Fruit fly (Drosophila melanogaster) whole organism, embryonic: ENCODE measurements around the gene CG13239.
A peak's percentile ranks its signal among the peaks of the same experiment; 100 is the strongest.

Source experiments
- Awh ChIP-seq: fragments of 200-800 bp; sonication (Bioruptor generic); IDR thresholded peaks from 2 replicates; pipeline ENCODE4, ENCODE4 v1.3.6; 2022; ENCODE audit warnings: missing biosample characterization, missing genetic modification characterization
- BtbVII ChIP-seq: fragments of 200-800 bp; sonication (Bioruptor generic); optimal IDR thresholded peaks from 3 replicates; lab custom pipeline; 2017; ENCODE audit warnings: missing biosample characterization, mild to moderate bottlenecking, missing genetic modification characterization
- CG12299 ChIP-seq: fragments of 200-800 bp; sonication (Bioruptor generic); optimal IDR thresholded peaks from 2 replicates; lab custom pipeline; 2018; ENCODE audit warnings: missing biosample characterization, mild to moderate bottlenecking, missing genetic modification characterization
- CG12769 ChIP-seq: fragments of 200-800 bp; sonication (Bioruptor generic); optimal IDR thresholded peaks from 2 replicates; lab custom pipeline; 2019; ENCODE audit warnings: missing biosample characterization, mild to moderate bottlenecking, missing genetic modification characterization, moderate library complexity
- CG16815 ChIP-seq: fragments of 200-800 bp; sonication (Bioruptor generic); optimal IDR thresholded peaks from 3 replicates; lab custom pipeline; 2017; ENCODE audit warnings: missing biosample characterization, mild to moderate bottlenecking, missing genetic modification characterization
- CG16863 ChIP-seq: fragments of 200-800 bp; sonication (Bioruptor generic); optimal IDR thresholded peaks from 3 replicates; lab custom pipeline; 2016; ENCODE audit warnings: missing biosample characterization, missing genetic modification characterization
- CG17186 ChIP-seq: fragments of 200-800 bp; sonication (Bioruptor generic); optimal IDR thresholded peaks from 3 replicates; lab custom pipeline; 2017; ENCODE audit warnings: missing biosample characterization, missing genetic modification reagents, missing genetic modification characterization
- CG3281 ChIP-seq: fragments of 200-800 bp; sonication (Bioruptor generic); optimal IDR thresholded peaks from 3 replicates; lab custom pipeline; 2017; ENCODE audit warnings: missing biosample characterization, mild to moderate bottlenecking, missing genetic modification characterization
- CG5180 ChIP-seq: fragments of 200-800 bp; sonication (Bioruptor generic); optimal IDR thresholded peaks from 3 replicates; lab custom pipeline; 2017; ENCODE audit warnings: missing biosample characterization, missing genetic modification characterization, mild to moderate bottlenecking, moderate library complexity, missing genetic modification reagents
- CG8290 ChIP-seq, 3 experiments: fragments of 200-800 bp; sonication (Bioruptor generic); optimal IDR thresholded peaks; 2 replicates each; lab custom pipeline; 2016 to 2019; ENCODE audit warnings: missing biosample characterization in 3 of 3, missing genetic modification characterization in 3 of 3, mild to moderate bottlenecking in 2 of 3, moderate library complexity in 1 of 3
- D ChIP-seq, 2 experiments: fragments of 200-800 bp in 1 of 2; fragments of >200 bp in 1 of 2; sonication (Bioruptor generic) in 1 of 2; optimal IDR thresholded peaks; 2 replicates in 1 of 2; 3 replicates in 1 of 2; lab custom pipeline; 2017; ENCODE audit warnings: mild to moderate bottlenecking in 1 of 2, missing biosample characterization in 1 of 2, missing genetic modification characterization in 1 of 2, missing genetic modification reagents in 1 of 2
- Deaf1 ChIP-seq: fragments of 200-800 bp; optimal IDR thresholded peaks from 3 replicates; lab custom pipeline; 2019; ENCODE audit warnings: missing biosample characterization, mild to moderate bottlenecking, missing genetic modification characterization, moderate library complexity
- Eip74EF ChIP-seq, 2 experiments: fragments of 200-800 bp in 1 of 2; fragments of >200 bp in 1 of 2; sonication (Bioruptor generic) in 1 of 2; optimal IDR thresholded peaks; 2 replicates each; lab custom pipeline; 2017 to 2019; ENCODE audit warnings: missing biosample characterization in 2 of 2, missing genetic modification characterization in 2 of 2, mild to moderate bottlenecking in 1 of 2, moderate library complexity in 1 of 2
- Ets65A ChIP-seq: fragments of 200-800 bp; sonication (Bioruptor generic); peaks from one replicate; lab custom pipeline; 2016; ENCODE audit warnings: missing biosample characterization, missing genetic modification characterization
- Fer1 ChIP-seq: fragments of 200-800 bp; sonication (Bioruptor generic); optimal IDR thresholded peaks from 2 replicates; lab custom pipeline; 2017; ENCODE audit warnings: missing biosample characterization, mild to moderate bottlenecking, missing genetic modification characterization
- Hand ChIP-seq: fragments of 200-800 bp; sonication (Bioruptor generic); optimal IDR thresholded peaks from 2 replicates; lab custom pipeline; 2017; ENCODE audit warnings: mild to moderate bottlenecking, missing biosample characterization, missing genetic modification reagents, missing genetic modification characterization
- Hey ChIP-seq: fragments of 200-800 bp; sonication (Bioruptor generic); optimal IDR thresholded peaks from 3 replicates; lab custom pipeline; 2018; ENCODE audit warnings: missing biosample characterization, mild to moderate bottlenecking, missing genetic modification characterization
- HmgD ChIP-seq: fragments of 200-800 bp; sonication (Bioruptor generic); optimal IDR thresholded peaks from 3 replicates; lab custom pipeline; 2016; ENCODE audit warnings: missing biosample characterization, missing genetic modification characterization
- Hmr ChIP-seq: fragments of 200-800 bp; sonication (Bioruptor generic); optimal IDR thresholded peaks from 3 replicates; lab custom pipeline; 2017; ENCODE audit warnings: mild to moderate bottlenecking, missing biosample characterization, missing genetic modification reagents, missing genetic modification characterization
- Hr78 ChIP-seq, 2 experiments: fragments of 200-800 bp in 1 of 2; fragments of >200 bp in 1 of 2; sonication (Bioruptor generic) in 1 of 2; optimal IDR thresholded peaks; 2 replicates each; lab custom pipeline; 2017 to 2019; ENCODE audit warnings: missing biosample characterization in 2 of 2, missing genetic modification characterization in 2 of 2, mild to moderate bottlenecking in 1 of 2, moderate library complexity in 1 of 2
- Med ChIP-seq: fragments of 200-800 bp; sonication (Bioruptor generic); peaks from one replicate; lab custom pipeline; 2016; ENCODE audit warnings: missing biosample characterization, missing genetic modification characterization, mild to moderate bottlenecking, inconsistent platforms, moderate library complexity
- Mrtf ChIP-seq: fragments of 200-800 bp; sonication (Bioruptor generic); IDR thresholded peaks from 3 replicates; pipeline ENCODE4 v1.3.6; 2022; ENCODE audit warnings: missing biosample characterization, missing genetic modification characterization
- NC2β ChIP-seq: fragments of 200-800 bp; sonication (Bioruptor generic); optimal IDR thresholded peaks from 2 replicates; lab custom pipeline; 2016; ENCODE audit warnings: missing biosample characterization, missing genetic modification characterization
- Nf-YB ChIP-seq: fragments of 200-800 bp; sonication (Bioruptor generic); optimal IDR thresholded peaks from 3 replicates; lab custom pipeline; 2019; ENCODE audit warnings: missing biosample characterization, mild to moderate bottlenecking, missing genetic modification characterization, moderate library complexity
- PHDP ChIP-seq: fragments of 200-800 bp; sonication (Bioruptor generic); optimal IDR thresholded peaks from 3 replicates; lab custom pipeline; 2018; ENCODE audit warnings: missing biosample characterization, mild to moderate bottlenecking, missing genetic modification characterization, moderate library complexity
- Pdp1 ChIP-seq, 2 experiments: fragments of 200-800 bp; sonication (Bioruptor generic); optimal IDR thresholded peaks; 3 replicates each; lab custom pipeline; 2016; ENCODE audit warnings: missing biosample characterization in 2 of 2, missing genetic modification characterization in 2 of 2, mild to moderate bottlenecking in 1 of 2, moderate library complexity in 1 of 2
- Sry-δ ChIP-seq: fragments of 200-800 bp; sonication (Bioruptor generic); optimal IDR thresholded peaks from 2 replicates; lab custom pipeline; 2016; ENCODE audit warnings: missing biosample characterization, missing genetic modification characterization
- ash1 ChIP-seq: fragments of 200-800 bp; sonication (Bioruptor generic); optimal IDR thresholded peaks from 2 replicates; lab custom pipeline; 2018; ENCODE audit warnings: missing biosample characterization, mild to moderate bottlenecking, missing genetic modification characterization
- cad ChIP-seq: fragments of >200 bp; optimal IDR thresholded peaks from 2 replicates; lab custom pipeline; 2017; ENCODE audit warnings: missing biosample characterization, missing genetic modification characterization
- chm ChIP-seq: fragments of 200-800 bp; sonication (Bioruptor generic); IDR thresholded peaks from 2 replicates; pipeline ENCODE4 v1.3.6; 2022; ENCODE audit warnings: missing biosample characterization, missing genetic modification characterization
- croc ChIP-seq: fragments of 200-800 bp; sonication (Bioruptor generic); conservative IDR thresholded peaks from 3 replicates; pipeline ENCODE4 v1.3.6; 2022; ENCODE audit warnings: missing biosample characterization, missing genetic modification characterization
- crol ChIP-seq: fragments of 200-800 bp; sonication (Bioruptor generic); IDR thresholded peaks from 2 replicates; pipeline ENCODE4 v1.3.6; 2022; ENCODE audit warnings: missing biosample characterization, missing genetic modification characterization
- cwo ChIP-seq: fragments of 200-800 bp; sonication (Bioruptor generic); optimal IDR thresholded peaks from 3 replicates; lab custom pipeline; 2017; ENCODE audit warnings: missing biosample characterization, missing genetic modification characterization, mild to moderate bottlenecking, moderate library complexity, missing genetic modification reagents
- dysf ChIP-seq: fragments of 200-800 bp; sonication (Bioruptor generic); IDR thresholded peaks from 3 replicates; pipeline ENCODE4 v1.3.6; 2022; ENCODE audit warnings: missing biosample characterization, missing genetic modification characterization
- exex ChIP-seq: fragments of 200-800 bp; sonication (Bioruptor generic); optimal IDR thresholded peaks from 4 replicates; lab custom pipeline; 2018; ENCODE audit warnings: missing biosample characterization, mild to moderate bottlenecking, missing genetic modification characterization, moderate library complexity
- gro ChIP-seq: fragments of 200-800 bp; sonication (Bioruptor generic); optimal IDR thresholded peaks from 2 replicates; lab custom pipeline; 2016; ENCODE audit warnings: missing biosample characterization, missing genetic modification characterization
- kni ChIP-seq: fragments of 200-800 bp; sonication (Bioruptor generic); optimal IDR thresholded peaks from 3 replicates; lab custom pipeline; 2017; ENCODE audit warnings: mild to moderate bottlenecking, missing biosample characterization, missing genetic modification reagents, missing genetic modification characterization
- lab ChIP-seq: fragments of 200-800 bp; sonication (Bioruptor generic); optimal IDR thresholded peaks from 3 replicates; lab custom pipeline; 2017; ENCODE audit warnings: missing biosample characterization, missing genetic modification characterization, mild to moderate bottlenecking, moderate library complexity, missing genetic modification reagents
- mirr ChIP-seq: fragments of 200-800 bp; sonication (Bioruptor generic); optimal IDR thresholded peaks from 3 replicates; lab custom pipeline; 2018; ENCODE audit warnings: missing biosample characterization, mild to moderate bottlenecking, missing genetic modification characterization
- mld ChIP-seq: fragments of 200-800 bp; sonication (Bioruptor generic); IDR thresholded peaks from 3 replicates; pipeline ENCODE4 v1.3.6; 2022; ENCODE audit warnings: missing biosample characterization, missing genetic modification characterization; ENCODE audit not compliant: partially characterized antibody
- oc ChIP-seq: fragments of 200-800 bp; sonication (Bioruptor generic); optimal IDR thresholded peaks from 2 replicates; lab custom pipeline; 2018; ENCODE audit warnings: missing biosample characterization, mild to moderate bottlenecking, missing genetic modification characterization, moderate library complexity
- rib ChIP-seq: fragments of 200-800 bp; sonication (Bioruptor generic); IDR thresholded peaks from 2 replicates; pipeline ENCODE4 v1.3.6; 2022; ENCODE audit warnings: missing biosample characterization, missing genetic modification characterization
- sd ChIP-seq: fragments of 200-800 bp; sonication (Bioruptor generic); optimal IDR thresholded peaks from 3 replicates; lab custom pipeline; 2018; ENCODE audit warnings: missing biosample characterization, mild to moderate bottlenecking, missing genetic modification characterization, moderate library complexity
- slbo ChIP-seq: fragments of 200-800 bp; sonication (Bioruptor generic); IDR thresholded peaks from 2 replicates; pipeline ENCODE4 v1.3.6; 2022; ENCODE audit warnings: missing biosample characterization, missing genetic modification characterization
- sr ChIP-seq: fragments of 200-800 bp; sonication (Bioruptor generic); IDR thresholded peaks from 3 replicates; pipeline ENCODE4 v1.3.6; 2022; ENCODE audit warnings: missing biosample characterization, missing genetic modification characterization
- sug ChIP-seq: fragments of 200-800 bp; optimal IDR thresholded peaks from 2 replicates; lab custom pipeline; 2019; ENCODE audit warnings: missing biosample characterization, mild to moderate bottlenecking, missing genetic modification characterization, moderate library complexity
- vvl ChIP-seq: fragments of 200-800 bp; sonication (Bioruptor generic); IDR thresholded peaks from 2 replicates; pipeline ENCODE4 v1.3.6; 2022; ENCODE audit warnings: missing biosample characterization, missing genetic modification characterization

Gene CG13239

DNA sequence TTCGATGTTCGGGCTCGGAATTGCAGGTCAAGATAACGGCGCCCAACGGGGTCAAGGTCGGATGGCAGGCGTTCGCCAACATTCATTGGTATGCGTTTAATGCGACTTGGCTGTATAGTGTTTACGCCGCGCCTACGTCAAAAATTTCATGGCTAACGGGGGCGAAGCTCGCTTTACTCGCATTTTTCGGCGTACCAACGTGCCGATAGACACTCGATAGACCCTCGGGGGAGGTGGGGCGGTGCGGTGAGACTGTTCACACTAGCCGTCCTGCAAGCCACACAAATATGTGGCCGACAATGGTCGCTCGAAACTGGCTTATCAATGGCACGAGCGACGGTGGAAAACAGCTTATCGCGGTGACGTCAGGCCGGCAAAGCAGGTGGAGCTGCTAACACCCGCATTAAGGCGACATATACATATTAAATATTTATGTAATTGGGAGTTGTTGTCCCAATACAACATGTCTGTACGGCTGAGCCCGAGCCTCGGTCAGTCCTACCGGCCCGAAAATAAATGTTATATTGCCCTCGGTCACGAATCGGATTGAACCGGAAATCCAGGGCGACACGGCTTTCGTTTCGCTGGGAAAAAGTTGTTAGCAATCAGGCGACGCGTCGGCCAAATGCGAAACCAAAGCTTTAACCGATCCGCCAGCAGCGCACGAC is 28.1 kb downstream of the CG13239 start:
- peak; percentile 43 for TF ChIP-seq cwo (GFP tag; lab: Kevin White, UChicago)
- TF ChIP-seq Ets65A = no peak
- TF ChIP-seq chm (GFP tag; lab: Robert Waterston, UW) = no peak
- 0 out of 2 replicates have a peak, but pooled peaks have one; percentile 38 for TF ChIP-seq rib (GFP tag; lab: Robert Waterston, UW)
- TF ChIP-seq exex = peak; percentile 54
- TF ChIP-seq Nf-YB (GFP tag; lab: Kevin White, UChicago) = no peak
- peak; percentile 36 for TF ChIP-seq sug
- no peak for TF ChIP-seq NC2β (GFP tag; lab: Kevin White, UChicago)
- peak in 1 of 2 experiments; percentile 80 for TF ChIP-seq Hr78 (GFP tag; optimal IDR thresholded peaks at IDR 0.05; lab: Kevin White, UChicago)
- TF ChIP-seq Sry-δ = no peak
- TF ChIP-seq Hey (tag; lab: Kevin White, UChicago) = peak; percentile 34
- peak; percentile 68 for TF ChIP-seq Deaf1 (tag; lab: Kevin White, UChicago)
- TF ChIP-seq mld = no peak
- TF ChIP-seq Fer1 (GFP tag; lab: Kevin White, UChicago) = peak; percentile 16
- no peak for TF ChIP-seq slbo (GFP tag; lab: Robert Waterston, UW)
- TF ChIP-seq crol (GFP tag; lab: Robert Waterston, UW) = peak; percentile 67
- TF ChIP-seq CG3281 (GFP tag; lab: Kevin White, UChicago) = peak; percentile 24
- no peak for TF ChIP-seq oc (tag; lab: Kevin White, UChicago)
- no peak for TF ChIP-seq CG8290 (GFP tag; optimal IDR thresholded peaks at IDR 0.05; lab: Kevin White, UChicago)
- peak in 1 of 2 experiments; percentile 7 for TF ChIP-seq CG8290 (tag; optimal IDR thresholded peaks at IDR 0.05; lab: Kevin White, UChicago)
- peak; percentile 47 for TF ChIP-seq vvl (GFP tag; lab: Robert Waterston, UW)
- peak; percentile 70 for TF ChIP-seq CG12769 (tag; lab: Kevin White, UChicago)
- TF ChIP-seq Med (GFP tag; lab: Kevin White, UChicago) = peak; percentile 63
- TF ChIP-seq lab = peak; percentile 5
- no peak for TF ChIP-seq Mrtf (GFP tag; lab: Robert Waterston, UW)
- TF ChIP-seq cad (GFP tag; lab: Kevin White, UChicago) = no peak
- TF ChIP-seq kni (GFP tag; lab: Kevin White, UChicago) = peak; percentile 61
- TF ChIP-seq PHDP (tag; lab: Kevin White, UChicago) = no peak
- TF ChIP-seq CG16863 (GFP tag; lab: Kevin White, UChicago) = no peak
- TF ChIP-seq Pdp1 (GFP tag; optimal IDR thresholded peaks at IDR 0.05; lab: Kevin White, UChicago) = peak in 1 of 2 experiments; percentile 12
- peak; percentile 97 for TF ChIP-seq sd
- peak; percentile 17 for TF ChIP-seq Hand (GFP tag; lab: Kevin White, UChicago)
- no peak for TF ChIP-seq gro (GFP tag; lab: Kevin White, UChicago)
- no peak for TF ChIP-seq croc
- peak; percentile 44 for TF ChIP-seq mirr (GFP tag; lab: Kevin White, UChicago)
- peak; percentile 22 for TF ChIP-seq BtbVII (GFP tag; lab: Kevin White, UChicago)
- peak; percentile 24 for TF ChIP-seq CG12299 (tag; lab: Kevin White, UChicago)
- peak; percentile 69 for TF ChIP-seq CG5180 (GFP tag; lab: Kevin White, UChicago)
- no peak for TF ChIP-seq dysf (GFP tag; lab: Robert Waterston, UW)
- peak in 1 of 2 experiments; percentile 57 for TF ChIP-seq Eip74EF (GFP tag; optimal IDR thresholded peaks at IDR 0.05; lab: Kevin White, UChicago)
- TF ChIP-seq Hmr (GFP tag; lab: Kevin White, UChicago) = peak; percentile 26
- TF ChIP-seq HmgD (GFP tag; lab: Kevin White, UChicago) = no peak
- TF ChIP-seq Awh (GFP tag; lab: Robert Waterston, UW) = 0 out of 2 replicates have a peak, but pooled peaks have one; percentile 10
- TF ChIP-seq CG17186 (GFP tag; lab: Kevin White, UChicago) = no peak
- no peak for TF ChIP-seq CG16815 (GFP tag; lab: Kevin White, UChicago)
- TF ChIP-seq D (optimal IDR thresholded peaks at IDR 0.05; lab: Kevin White, UChicago) = no peak
- TF ChIP-seq D (GFP tag; optimal IDR thresholded peaks at IDR 0.05; lab: Kevin White, UChicago) = no peak
- no peak for TF ChIP-seq ash1 (GFP tag; lab: Kevin White, UChicago)
- TF ChIP-seq sr = peak; percentile 54; the same call in 2 of the 3 replicates
